Fruit fly (Drosophila melanogaster) whole organism, embryonic: ENCODE measurements around the gene Cyp4d1.

ENCODE experiments used
- Aef1 ChIP-seq: fragments of 200-800 bp; sonication (Bioruptor generic); IDR thresholded peaks from 3 replicates; pipeline ENCODE4 v1.3.6; 2022; ENCODE audit warnings: missing biosample characterization, missing genetic modification characterization
- Antp ChIP-seq: fragments of 200-800 bp; sonication (Bioruptor generic); optimal IDR thresholded peaks from 3 replicates; lab custom pipeline; 2016; ENCODE audit warnings: missing biosample characterization, missing genetic modification characterization
- BEAF-32 ChIP-seq: fragments of 200-800 bp; sonication (Bioruptor generic); optimal IDR thresholded peaks from 3 replicates; lab custom pipeline; 2017; ENCODE audit warnings: missing biosample characterization, missing genetic modification characterization, mild to moderate bottlenecking, moderate library complexity, missing genetic modification reagents
- CG10321 ChIP-seq: fragments of 200-800 bp; sonication (Bioruptor generic); IDR thresholded peaks from 2 replicates; pipeline ENCODE4 v1.3.6; 2022; ENCODE audit warnings: missing biosample characterization, missing genetic modification characterization
- CG10462 ChIP-seq: fragments of 200-800 bp; sonication (Bioruptor generic); optimal IDR thresholded peaks from 2 replicates; lab custom pipeline; 2016; ENCODE audit warnings: missing biosample characterization, missing genetic modification characterization
- CG1602 ChIP-seq: fragments of 200-800 bp; sonication (Bioruptor generic); optimal IDR thresholded peaks from 3 replicates; lab custom pipeline; 2016; ENCODE audit warnings: missing biosample characterization, missing genetic modification characterization
- CG17361 ChIP-seq: fragments of 200-800 bp; sonication (Bioruptor generic); IDR thresholded peaks from 3 replicates; pipeline ENCODE4 v1.3.6; 2022; ENCODE audit warnings: missing biosample characterization, missing genetic modification characterization
- CG17912 ChIP-seq: fragments of 200-800 bp; sonication (Bioruptor generic); optimal IDR thresholded peaks from 2 replicates; lab custom pipeline; 2018; ENCODE audit warnings: missing biosample characterization, mild to moderate bottlenecking, missing genetic modification characterization
- CG2116 ChIP-seq: fragments of 200-800 bp; sonication (Bioruptor generic); optimal IDR thresholded peaks from 3 replicates; lab custom pipeline; 2018; ENCODE audit warnings: missing biosample characterization, mild to moderate bottlenecking, missing genetic modification characterization
- CG2120 ChIP-seq: fragments of 200-800 bp; sonication (Bioruptor generic); optimal IDR thresholded peaks from 3 replicates; lab custom pipeline; 2016; ENCODE audit warnings: missing biosample characterization, missing genetic modification characterization
- CG30431 ChIP-seq: fragments of 200-800 bp; sonication (Bioruptor generic); optimal IDR thresholded peaks from 2 replicates; lab custom pipeline; 2017; ENCODE audit warnings: missing biosample characterization, missing genetic modification characterization
- CG6683 ChIP-seq: fragments of 200-800 bp; sonication (Bioruptor generic); optimal IDR thresholded peaks from 2 replicates; lab custom pipeline; 2017; ENCODE audit warnings: missing biosample characterization, mild to moderate bottlenecking, missing genetic modification characterization, missing genetic modification reagents
- CG7987 ChIP-seq: fragments of 200-800 bp; sonication (Bioruptor generic); optimal IDR thresholded peaks from 2 replicates; lab custom pipeline; 2018; ENCODE audit warnings: missing biosample characterization, mild to moderate bottlenecking, missing genetic modification characterization, moderate library complexity
- CG8478 ChIP-seq: fragments of >200 bp; optimal IDR thresholded peaks from 2 replicates; lab custom pipeline; 2018
- CHES-1-like ChIP-seq: fragments of 200-800 bp; sonication (Bioruptor generic); optimal IDR thresholded peaks from 2 replicates; lab custom pipeline; 2016; ENCODE audit warnings: missing biosample characterization, missing genetic modification characterization
- Dek ChIP-seq: fragments of 200-800 bp; sonication (Bioruptor generic); optimal IDR thresholded peaks from 3 replicates; lab custom pipeline; 2019; ENCODE audit warnings: missing biosample characterization, mild to moderate bottlenecking, missing genetic modification characterization, moderate library complexity
- Dip2 ChIP-seq: fragments of 200-800 bp; sonication (Bioruptor generic); IDR thresholded peaks from 2 replicates; pipeline ENCODE4 v1.3.6; 2022; ENCODE audit warnings: missing biosample characterization, missing genetic modification characterization
- Elba2 ChIP-seq: fragments of 200-800 bp; sonication (Bioruptor generic); optimal IDR thresholded peaks from 3 replicates; lab custom pipeline; 2016; ENCODE audit warnings: missing biosample characterization, missing genetic modification characterization
- HHEX ChIP-seq: fragments of 200-800 bp; sonication (Bioruptor generic); optimal IDR thresholded peaks from 3 replicates; lab custom pipeline; 2017; ENCODE audit warnings: missing biosample characterization, mild to moderate bottlenecking, missing genetic modification characterization, missing genetic modification reagents
- HmgD ChIP-seq: fragments of 200-800 bp; sonication (Bioruptor generic); optimal IDR thresholded peaks from 3 replicates; lab custom pipeline; 2016; ENCODE audit warnings: missing biosample characterization, missing genetic modification characterization
- Hmx ChIP-seq: fragments of 200-800 bp; sonication (Bioruptor generic); optimal IDR thresholded peaks from 2 replicates; lab custom pipeline; 2016; ENCODE audit warnings: missing biosample characterization, missing genetic modification characterization
- Hr3 ChIP-seq: fragments of 200-800 bp; sonication (Bioruptor generic); optimal IDR thresholded peaks from 3 replicates; lab custom pipeline; 2016; ENCODE audit warnings: missing biosample characterization, missing genetic modification characterization
- MBD-R2 ChIP-seq: fragments of 200-800 bp; sonication (Bioruptor generic); IDR thresholded peaks from 2 replicates; pipeline ENCODE4 v1.3.6; 2022; ENCODE audit warnings: missing biosample characterization, missing genetic modification characterization
- NC2α ChIP-seq: fragments of 200-800 bp; sonication (Bioruptor generic); optimal IDR thresholded peaks from 2 replicates; lab custom pipeline; 2016; ENCODE audit warnings: missing biosample characterization, missing genetic modification characterization
- NK7.1 ChIP-seq: fragments of 200-800 bp; sonication (Bioruptor generic); optimal IDR thresholded peaks from 3 replicates; lab custom pipeline; 2016; ENCODE audit warnings: missing biosample characterization, missing genetic modification characterization
- Opbp ChIP-seq: fragments of 200-800 bp; sonication (Bioruptor generic); IDR thresholded peaks from 3 replicates; pipeline ENCODE4 v1.3.6; 2022; ENCODE audit warnings: missing biosample characterization, missing genetic modification characterization; ENCODE audit not compliant: partially characterized antibody
- Six4 ChIP-seq: fragments of 200-800 bp; sonication (Bioruptor generic); optimal IDR thresholded peaks from 2 replicates; lab custom pipeline; 2016; ENCODE audit warnings: missing biosample characterization, missing genetic modification characterization
- Stat92E ChIP-seq, 3 experiments: fragments of >200 bp in 2 of 3; fragments of 200-800 bp in 1 of 3; sonication (Bioruptor generic) in 1 of 3; optimal IDR thresholded peaks; 2 replicates each; lab custom pipeline; 2017 to 2019; ENCODE audit warnings: missing biosample characterization in 3 of 3, missing genetic modification characterization in 3 of 3, mild to moderate bottlenecking in 1 of 3, moderate library complexity in 1 of 3
- Xbp1 ChIP-seq: fragments of 200-800 bp; sonication (Bioruptor generic); optimal IDR thresholded peaks from 3 replicates; lab custom pipeline; 2016; ENCODE audit warnings: missing biosample characterization, mild to moderate bottlenecking, missing genetic modification characterization
- Xrp1 ChIP-seq: fragments of 200-800 bp; sonication (Bioruptor generic); IDR thresholded peaks from 2 replicates; pipeline ENCODE4 v1.3.6; 2022; ENCODE audit warnings: missing biosample characterization, missing genetic modification characterization
- al ChIP-seq: fragments of 200-800 bp; sonication (Bioruptor generic); IDR thresholded peaks from 2 replicates; pipeline ENCODE4 v1.3.6; 2022; ENCODE audit warnings: missing biosample characterization, missing genetic modification characterization
- br ChIP-seq: fragments of >200 bp; optimal IDR thresholded peaks from 2 replicates; lab custom pipeline; 2017
- crp ChIP-seq, 2 experiments: fragments of 200-800 bp; sonication (Bioruptor generic); optimal IDR thresholded peaks; 2 replicates in 1 of 2; 3 replicates in 1 of 2; lab custom pipeline; 2017; ENCODE audit warnings: missing biosample characterization in 2 of 2, missing genetic modification characterization in 2 of 2, mild to moderate bottlenecking in 1 of 2, moderate library complexity in 1 of 2
- dpn ChIP-seq, 2 experiments: fragments of 200-800 bp; sonication (Bioruptor generic); optimal IDR thresholded peaks; 3 replicates each; lab custom pipeline; 2016; ENCODE audit warnings: missing biosample characterization in 2 of 2, missing genetic modification characterization in 2 of 2
- ems ChIP-seq: fragments of 200-800 bp; sonication (Bioruptor generic); optimal IDR thresholded peaks from 3 replicates; lab custom pipeline; 2016; ENCODE audit warnings: missing biosample characterization, missing genetic modification characterization
- esg ChIP-seq: fragments of 200-800 bp; sonication (Bioruptor generic); conservative IDR thresholded peaks from 2 replicates; pipeline ENCODE4 v1.3.6; 2022; ENCODE audit warnings: missing biosample characterization, missing genetic modification characterization
- fd102C ChIP-seq: fragments of 200-800 bp; sonication (Bioruptor generic); optimal IDR thresholded peaks from 2 replicates; lab custom pipeline; 2018; ENCODE audit warnings: missing biosample characterization, mild to moderate bottlenecking, missing genetic modification characterization, moderate library complexity
- gsb ChIP-seq: fragments of 200-800 bp; sonication (Bioruptor generic); IDR thresholded peaks from 2 replicates; pipeline ENCODE4 v1.3.6; 2022; ENCODE audit warnings: missing biosample characterization, missing genetic modification characterization
- hbn ChIP-seq: fragments of 200-800 bp; sonication (Bioruptor generic); IDR thresholded peaks from 2 replicates; pipeline ENCODE4 v1.3.6; 2022; ENCODE audit warnings: missing biosample characterization, missing genetic modification characterization; ENCODE audit not compliant: partially characterized antibody
- jumu ChIP-seq: fragments of 200-800 bp; sonication (Bioruptor generic); optimal IDR thresholded peaks from 3 replicates; lab custom pipeline; 2016; ENCODE audit warnings: missing biosample characterization, missing genetic modification characterization
- lola ChIP-seq, 3 experiments: fragments of >200 bp in 2 of 3; fragments of 200-800 bp in 1 of 3; sonication (Bioruptor generic) in 1 of 3; optimal IDR thresholded peaks; 2 replicates each; lab custom pipeline; 2017 to 2019; ENCODE audit warnings: missing biosample characterization in 3 of 3, missing genetic modification characterization in 3 of 3, mild to moderate bottlenecking in 1 of 3, moderate library complexity in 1 of 3
- lov ChIP-seq, 2 experiments: fragments of 200-800 bp in 1 of 2; fragments of >200 bp in 1 of 2; sonication (Bioruptor generic) in 1 of 2; IDR thresholded peaks in 1 of 2; optimal IDR thresholded peaks in 1 of 2; 2 replicates in 1 of 2; 3 replicates in 1 of 2; pipeline versions ENCODE4 v1.3.6 to Lab custom; 2017 to 2022; ENCODE audit warnings: missing biosample characterization in 1 of 2, missing genetic modification characterization in 1 of 2
- nmo ChIP-seq: fragments of 200-800 bp; sonication (Bioruptor generic); optimal IDR thresholded peaks from 2 replicates; lab custom pipeline; 2018; ENCODE audit warnings: missing biosample characterization, mild to moderate bottlenecking, missing genetic modification characterization, moderate library complexity
- nom ChIP-seq: fragments of 200-800 bp; sonication (Bioruptor generic); optimal IDR thresholded peaks from 2 replicates; lab custom pipeline; 2017; ENCODE audit warnings: missing biosample characterization, missing genetic modification characterization, mild to moderate bottlenecking, moderate library complexity, missing genetic modification reagents
- p53 ChIP-seq: fragments of 200-800 bp; sonication (Bioruptor generic); optimal IDR thresholded peaks from 2 replicates; lab custom pipeline; 2016; ENCODE audit warnings: missing biosample characterization, missing genetic modification characterization
- row ChIP-seq: fragments of 200-800 bp; sonication (Bioruptor generic); IDR thresholded peaks from 3 replicates; pipeline ENCODE4 v1.3.6; 2022; ENCODE audit warnings: missing biosample characterization, missing genetic modification characterization
- sens-2 ChIP-seq: fragments of 200-800 bp; sonication (Bioruptor generic); IDR thresholded peaks from 2 replicates; pipeline ENCODE4 v1.3.6; 2022; ENCODE audit warnings: missing biosample characterization, missing genetic modification characterization
- sug ChIP-seq: fragments of 200-800 bp; optimal IDR thresholded peaks from 2 replicates; lab custom pipeline; 2019; ENCODE audit warnings: missing biosample characterization, mild to moderate bottlenecking, missing genetic modification characterization, moderate library complexity
- tin ChIP-seq: fragments of 200-800 bp; sonication (Bioruptor generic); optimal IDR thresholded peaks from 3 replicates; lab custom pipeline; 2016; ENCODE audit warnings: missing biosample characterization, missing genetic modification characterization
- ttk ChIP-seq: fragments of 200-800 bp; sonication (Bioruptor generic); IDR thresholded peaks from 2 replicates; pipeline ENCODE4 v2.1.2; 2022; ENCODE audit warnings: missing biosample characterization, missing genetic modification characterization
- unc-4 ChIP-seq: fragments of 200-800 bp; sonication (Bioruptor generic); IDR thresholded peaks from 2 replicates; pipeline ENCODE4 v1.3.6; 2022; ENCODE audit warnings: missing biosample characterization, missing genetic modification characterization; ENCODE audit not compliant: partially characterized antibody
- yki ChIP-seq: fragments of >200 bp; optimal IDR thresholded peaks from 3 replicates; lab custom pipeline; 2018

Cyp4d1 gene

DNA sequence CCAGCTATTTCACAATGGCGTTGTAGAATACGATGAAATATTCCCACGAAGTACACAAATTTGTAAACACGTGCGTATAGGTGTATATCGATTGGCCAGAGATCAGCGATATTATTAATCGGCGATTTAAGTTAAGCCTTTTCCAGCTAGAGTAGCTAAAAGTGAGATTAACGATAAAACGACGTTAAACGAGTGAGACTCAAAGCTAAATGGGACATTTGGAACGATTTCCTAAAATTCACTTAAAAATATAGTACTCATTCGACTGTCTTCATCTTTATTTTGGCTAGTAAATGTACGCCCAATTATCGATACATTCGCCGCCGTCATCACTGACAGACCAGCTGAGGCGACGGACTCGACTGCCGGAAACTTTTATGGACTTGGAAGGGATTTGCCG, 22.6 kb upstream of the Cyp4d1 start, which contains the start of the genes Nmd3 and CG17776 (continued):
- TF ChIP-seq Stat92E (GFP tag; optimal IDR thresholded peaks at IDR 0.05; lab: Kevin White, UChicago) (no peak), CG7987 (no peak), Xbp1 (GFP tag; lab: Kevin White, UChicago) (no peak), Opbp (GFP tag; lab: Robert Waterston, UW) (peak; percentile 35; the same call in 1 of the 3 replicates), CG17912 (GFP tag; lab: Kevin White, UChicago) (no peak), Hmx (GFP tag; lab: Kevin White, UChicago) (no peak), MBD-R2 (peak; percentile 72; the same call in 1 of the 2 replicates), nmo (GFP tag; lab: Kevin White, UChicago) (peak; percentile 39), CG1602 (GFP tag; lab: Kevin White, UChicago) (no peak), crp (GFP tag; optimal IDR thresholded peaks at IDR 0.05; lab: Kevin White, UChicago) (peak; percentile 20 to 85), unc-4 (peak; percentile 69), nom (GFP tag; lab: Kevin White, UChicago) (no peak), HmgD (GFP tag; lab: Kevin White, UChicago) (no peak), Antp (no peak), CG10462 (GFP tag; lab: Kevin White, UChicago) (no peak), dpn (GFP tag; optimal IDR thresholded peaks at IDR 0.05; lab: Kevin White, UChicago) (peak in 1 of 2 experiments; percentile 5), gsb (GFP tag; lab: Robert Waterston, UW) (no peak), CG10321 (no peak), BEAF-32 (GFP tag; lab: Kevin White, UChicago) (peak; percentile 68), NC2α (GFP tag; lab: Kevin White, UChicago) (no peak), yki (lab: Kevin White, UChicago) (no peak), row (GFP tag; lab: Robert Waterston, UW) (peak; percentile 66), sug (tag; lab: Kevin White, UChicago) (peak; percentile 45), CHES-1-like (GFP tag; lab: Kevin White, UChicago) (peak; percentile 26), tin (GFP tag; lab: Kevin White, UChicago) (no peak), CG2120 (GFP tag; lab: Kevin White, UChicago) (peak; percentile 35), CG17361 (no peak), CG2116 (GFP tag; lab: Kevin White, UChicago) (peak; percentile 77), ttk (GFP tag; lab: Robert Waterston, UW) (no peak), ems (no peak), Dip2 (no peak), Dek (no peak), fd102C (GFP tag; lab: Kevin White, UChicago) (no peak), lov (optimal IDR thresholded peaks at IDR 0.05; lab: Kevin White, UChicago) (no peak), lov (GFP tag; IDR thresholded peaks at IDR 0.05; lab: Robert Waterston, UW) (no peak), sens-2 (GFP tag; lab: Robert Waterston, UW) (no peak), NK7.1 (GFP tag; lab: Kevin White, UChicago) (no peak), CG6683 (no peak), Elba2 (GFP tag; lab: Kevin White, UChicago) (no peak), esg (GFP tag; lab: Robert Waterston, UW) (no peak), hbn (peak; percentile 63), CG8478 (lab: Kevin White, UChicago) (no peak), Hr3 (no peak), br (lab: Kevin White, UChicago) (no peak), Aef1 (GFP tag; lab: Robert Waterston, UW) (no peak), CG30431 (GFP tag; lab: Kevin White, UChicago) (no peak), p53 (GFP tag; lab: Kevin White, UChicago) (no peak), Six4 (GFP tag; lab: Kevin White, UChicago) (no peak), HHEX (GFP tag; lab: Kevin White, UChicago) (no peak), lola (GFP tag; optimal IDR thresholded peaks at IDR 0.05; lab: Kevin White, UChicago) (peak in 1 of 3 experiments; percentile 15), jumu (GFP tag; lab: Kevin White, UChicago) (no peak), Xrp1 (no peak), al (no peak)
